Fruit fly (Drosophila melanogaster) whole organism, embryonic: Measurements from ENCODE around the gene ND-18.
A peak's percentile ranks its signal among the peaks of the same experiment; 100 is the strongest.

Source experiments
- Adf1 ChIP-seq: fragments of 200-800 bp; sonication (Bioruptor generic); IDR thresholded peaks from 2 replicates; pipeline ENCODE4 v1.3.6; 2022; ENCODE audit warnings: missing biosample characterization, missing genetic modification characterization
- BtbVII ChIP-seq: fragments of 200-800 bp; sonication (Bioruptor generic); optimal IDR thresholded peaks from 3 replicates; lab custom pipeline; 2017; ENCODE audit warnings: missing biosample characterization, mild to moderate bottlenecking, missing genetic modification characterization
- C15 ChIP-seq: fragments of 200-800 bp; sonication (Bioruptor generic); IDR thresholded peaks from 3 replicates; pipeline ENCODE4 v1.3.6; 2022; ENCODE audit warnings: missing biosample characterization, missing genetic modification characterization
- CG12155 ChIP-seq: fragments of 200-800 bp; sonication (Bioruptor generic); optimal IDR thresholded peaks from 3 replicates; lab custom pipeline; 2016; ENCODE audit warnings: missing biosample characterization, missing genetic modification characterization
- CG1603 ChIP-seq: fragments of 200-800 bp; sonication (Bioruptor generic); optimal IDR thresholded peaks from 2 replicates; lab custom pipeline; 2019; ENCODE audit warnings: missing biosample characterization, mild to moderate bottlenecking, missing genetic modification characterization, moderate library complexity
- CG16813 ChIP-seq: fragments of 200-800 bp; sonication (Bioruptor generic); IDR thresholded peaks from 3 replicates; pipeline ENCODE4 v1.3.6; 2022; ENCODE audit warnings: missing biosample characterization, missing genetic modification characterization; ENCODE audit not compliant: partially characterized antibody
- CG16815 ChIP-seq: fragments of 200-800 bp; sonication (Bioruptor generic); optimal IDR thresholded peaks from 3 replicates; lab custom pipeline; 2017; ENCODE audit warnings: missing biosample characterization, mild to moderate bottlenecking, missing genetic modification characterization
- CG18619 ChIP-seq: fragments of 200-800 bp; sonication (Bioruptor generic); optimal IDR thresholded peaks from 3 replicates; lab custom pipeline; 2017; ENCODE audit warnings: missing biosample characterization, mild to moderate bottlenecking, missing genetic modification characterization
- CG2889 ChIP-seq: fragments of 200-800 bp; sonication (Bioruptor generic); IDR thresholded peaks from 3 replicates; pipeline ENCODE4 v1.3.6; 2022; ENCODE audit warnings: missing biosample characterization, missing genetic modification characterization
- CG3726 ChIP-seq: fragments of 200-800 bp; sonication (Bioruptor generic); IDR thresholded peaks from 3 replicates; pipeline ENCODE4, ENCODE4 v1.3.6; 2022; ENCODE audit warnings: missing biosample characterization, missing genetic modification characterization
- CG3847 ChIP-seq: fragments of 200-800 bp; sonication (Bioruptor generic); IDR thresholded peaks from 2 replicates; pipeline ENCODE4 v1.3.6; 2022; ENCODE audit warnings: missing biosample characterization, missing genetic modification characterization
- CG6175 ChIP-seq: fragments of 200-800 bp; sonication (Bioruptor generic); IDR thresholded peaks from 3 replicates; pipeline ENCODE4 v1.3.6; 2022; ENCODE audit warnings: missing biosample characterization, missing genetic modification characterization
- CG6654 ChIP-seq: fragments of 200-800 bp; sonication (Bioruptor generic); optimal IDR thresholded peaks from 2 replicates; lab custom pipeline; 2017; ENCODE audit warnings: missing biosample characterization, mild to moderate bottlenecking, missing genetic modification characterization
- CG6854 ChIP-seq: fragments of 200-800 bp; sonication (Bioruptor generic); optimal IDR thresholded peaks from 3 replicates; lab custom pipeline; 2017; ENCODE audit warnings: missing biosample characterization, mild to moderate bottlenecking, missing genetic modification characterization
- CG7963 ChIP-seq: fragments of 200-800 bp; sonication (Bioruptor generic); IDR thresholded peaks from 3 replicates; pipeline ENCODE4 v1.3.6; 2022; ENCODE audit warnings: missing biosample characterization, missing genetic modification characterization; ENCODE audit not compliant: partially characterized antibody
- CG7987 ChIP-seq: fragments of 200-800 bp; sonication (Bioruptor generic); optimal IDR thresholded peaks from 2 replicates; lab custom pipeline; 2018; ENCODE audit warnings: missing biosample characterization, mild to moderate bottlenecking, missing genetic modification characterization, moderate library complexity
- CG8359 ChIP-seq: fragments of 200-800 bp; sonication (Bioruptor generic); optimal IDR thresholded peaks from 2 replicates; lab custom pipeline; 2017; ENCODE audit warnings: missing biosample characterization, mild to moderate bottlenecking, missing genetic modification characterization, borderline replicate concordance
- CG8388 ChIP-seq: fragments of 200-800 bp; sonication (Bioruptor generic); optimal IDR thresholded peaks from 2 replicates; lab custom pipeline; 2019; ENCODE audit warnings: missing biosample characterization, mild to moderate bottlenecking, missing genetic modification characterization, moderate library complexity
- CG9437 ChIP-seq: fragments of 200-800 bp; sonication (Bioruptor generic); optimal IDR thresholded peaks from 2 replicates; lab custom pipeline; 2018; ENCODE audit warnings: missing biosample characterization, mild to moderate bottlenecking, missing genetic modification characterization
- CG9876 ChIP-seq: fragments of 200-800 bp; sonication (Bioruptor generic); optimal IDR thresholded peaks from 2 replicates; lab custom pipeline; 2016; ENCODE audit warnings: missing biosample characterization, missing genetic modification characterization
- CHES-1-like ChIP-seq: fragments of 200-800 bp; sonication (Bioruptor generic); optimal IDR thresholded peaks from 2 replicates; lab custom pipeline; 2016; ENCODE audit warnings: missing biosample characterization, missing genetic modification characterization
- Camta ChIP-seq: fragments of 200-800 bp; sonication (Bioruptor generic); optimal IDR thresholded peaks from 2 replicates; lab custom pipeline; 2016; ENCODE audit warnings: missing biosample characterization, missing genetic modification characterization
- Dip3 ChIP-seq: fragments of 200-800 bp; sonication (Bioruptor generic); optimal IDR thresholded peaks from 3 replicates; lab custom pipeline; 2016; ENCODE audit warnings: missing biosample characterization, missing genetic modification characterization
- Fer2 ChIP-seq: fragments of 200-800 bp; sonication (Bioruptor generic); optimal IDR thresholded peaks from 2 replicates; lab custom pipeline; 2018; ENCODE audit warnings: missing biosample characterization, mild to moderate bottlenecking, missing genetic modification characterization, moderate library complexity
- NC2β ChIP-seq: fragments of 200-800 bp; sonication (Bioruptor generic); optimal IDR thresholded peaks from 2 replicates; lab custom pipeline; 2016; ENCODE audit warnings: missing biosample characterization, missing genetic modification characterization
- Neu2 ChIP-seq: fragments of 200-800 bp; sonication (Bioruptor generic); optimal IDR thresholded peaks from 3 replicates; lab custom pipeline; 2016; ENCODE audit warnings: missing biosample characterization, missing genetic modification characterization, borderline replicate concordance
- NfI ChIP-seq: fragments of 200-800 bp; sonication (Bioruptor generic); optimal IDR thresholded peaks from 3 replicates; lab custom pipeline; 2018; ENCODE audit warnings: missing biosample characterization, mild to moderate bottlenecking, missing genetic modification characterization, moderate library complexity
- Ssrp ChIP-seq: fragments of 200-800 bp; sonication (Bioruptor generic); optimal IDR thresholded peaks from 2 replicates; lab custom pipeline; 2018; ENCODE audit warnings: missing biosample characterization, mild to moderate bottlenecking, missing genetic modification characterization, moderate library complexity
- TFAM ChIP-seq: fragments of 200-800 bp; sonication (Bioruptor generic); optimal IDR thresholded peaks from 2 replicates; lab custom pipeline; 2017; ENCODE audit warnings: missing biosample characterization, missing genetic modification characterization, inconsistent platforms
- ap ChIP-seq: fragments of 200-800 bp; sonication (Bioruptor generic); IDR thresholded peaks from 2 replicates; pipeline ENCODE4 v1.3.6; 2022; ENCODE audit warnings: missing biosample characterization, missing genetic modification characterization
- ara ChIP-seq: fragments of 200-800 bp; sonication (Bioruptor generic); IDR thresholded peaks from 2 replicates; pipeline ENCODE4 v1.3.6; 2022; ENCODE audit warnings: missing biosample characterization, missing genetic modification characterization
- br ChIP-seq: fragments of >200 bp; optimal IDR thresholded peaks from 2 replicates; lab custom pipeline; 2017
- cad ChIP-seq: fragments of >200 bp; optimal IDR thresholded peaks from 2 replicates; lab custom pipeline; 2017; ENCODE audit warnings: missing biosample characterization, missing genetic modification characterization
- ci ChIP-seq: fragments of 200-800 bp; sonication (Bioruptor generic); IDR thresholded peaks from 3 replicates; pipeline ENCODE4 v1.3.6; 2022; ENCODE audit warnings: missing biosample characterization, missing genetic modification characterization
- crc ChIP-seq: fragments of 200-800 bp; sonication (Bioruptor generic); optimal IDR thresholded peaks from 2 replicates; lab custom pipeline; 2016; ENCODE audit warnings: missing biosample characterization, missing genetic modification characterization
- dati ChIP-seq: fragments of 200-800 bp; sonication (Bioruptor generic); IDR thresholded peaks from 2 replicates; pipeline ENCODE4 v1.3.6; 2022; ENCODE audit warnings: missing biosample characterization, missing genetic modification characterization
- en ChIP-seq: fragments of 200-800 bp; sonication (Bioruptor generic); optimal IDR thresholded peaks from 2 replicates; lab custom pipeline; 2016; ENCODE audit warnings: missing biosample characterization, missing genetic modification characterization
- ftz-f1 ChIP-seq: fragments of 200-800 bp; sonication (Bioruptor generic); optimal IDR thresholded peaks from 2 replicates; lab custom pipeline; 2016; ENCODE audit warnings: missing biosample characterization, missing genetic modification characterization
- grn ChIP-seq: fragments of 200-800 bp; sonication (Bioruptor generic); optimal IDR thresholded peaks from 3 replicates; lab custom pipeline; 2017; ENCODE audit warnings: missing biosample characterization, missing genetic modification characterization
- onecut ChIP-seq: fragments of 200-800 bp; sonication (Bioruptor generic); IDR thresholded peaks from 2 replicates; pipeline ENCODE4 v1.3.6; 2022; ENCODE audit warnings: missing biosample characterization, missing genetic modification characterization
- pita ChIP-seq: fragments of 200-800 bp; sonication (Bioruptor generic); optimal IDR thresholded peaks from 2 replicates; lab custom pipeline; 2017; ENCODE audit warnings: missing biosample characterization, mild to moderate bottlenecking, missing genetic modification characterization
- pnt ChIP-seq: fragments of 200-800 bp; sonication (Bioruptor generic); optimal IDR thresholded peaks from 3 replicates; lab custom pipeline; 2016; ENCODE audit warnings: missing biosample characterization, missing genetic modification characterization
- salm ChIP-seq: fragments of 200-800 bp; sonication (Bioruptor generic); optimal IDR thresholded peaks from 2 replicates; lab custom pipeline; 2018; ENCODE audit warnings: missing biosample characterization, mild to moderate bottlenecking, missing genetic modification characterization
- schlank ChIP-seq: fragments of 200-800 bp; sonication (Bioruptor generic); optimal IDR thresholded peaks from 2 replicates; lab custom pipeline; 2018; ENCODE audit warnings: missing biosample characterization, mild to moderate bottlenecking, missing genetic modification characterization
- sna ChIP-seq: fragments of 200-800 bp; sonication (Bioruptor generic); IDR thresholded peaks from 2 replicates; pipeline ENCODE4 v1.3.6; 2022; ENCODE audit warnings: missing biosample characterization, missing genetic modification characterization; ENCODE audit not compliant: partially characterized antibody
- sob ChIP-seq: fragments of 200-800 bp; sonication (Bioruptor generic); IDR thresholded peaks from 2 replicates; pipeline ENCODE4 v1.3.6; 2022; ENCODE audit warnings: missing biosample characterization, missing genetic modification characterization
- toy ChIP-seq: fragments of 200-800 bp; sonication (Bioruptor generic); IDR thresholded peaks from 2 replicates; pipeline ENCODE4 v1.3.6; 2022; ENCODE audit warnings: missing biosample characterization, missing genetic modification characterization
- trem ChIP-seq: fragments of 200-800 bp; optimal IDR thresholded peaks from 3 replicates; lab custom pipeline; 2019; ENCODE audit warnings: missing biosample characterization, mild to moderate bottlenecking, missing genetic modification characterization, moderate library complexity
- wdn ChIP-seq: fragments of 200-800 bp; sonication (Bioruptor generic); IDR thresholded peaks from 2 replicates; pipeline ENCODE4 v1.3.6; 2022; ENCODE audit warnings: missing biosample characterization, missing genetic modification characterization
- zf30C ChIP-seq: fragments of 200-800 bp; sonication (Bioruptor generic); optimal IDR thresholded peaks from 3 replicates; lab custom pipeline; 2018; ENCODE audit warnings: missing biosample characterization, mild to moderate bottlenecking, missing genetic modification characterization
- zfh2 ChIP-seq: fragments of 200-800 bp; sonication (Bioruptor generic); optimal IDR thresholded peaks from 2 replicates; lab custom pipeline; 2016; ENCODE audit warnings: missing biosample characterization, missing genetic modification characterization

ND-18 gene

dm6 chrX:19521753-19522383 lies 29.6 kb downstream of the ND-18 start, which contains the start of the genes Idh3a and CoRest (continued):
- TF ChIP-seq CG6175 (no peak), crc (GFP tag; lab: Kevin White, UChicago) (no peak), ara (GFP tag; lab: Robert Waterston, UW) (no peak), CG18619 (GFP tag; lab: Kevin White, UChicago) (no peak), dati (GFP tag; lab: Robert Waterston, UW) (no peak), CG3726 (GFP tag; lab: Robert Waterston, UW) (no peak), en (GFP tag; lab: Kevin White, UChicago) (no peak), CG1603 (tag; lab: Kevin White, UChicago) (peak; percentile 76), CG8388 (GFP tag; lab: Kevin White, UChicago) (no peak), cad (GFP tag; lab: Kevin White, UChicago) (no peak), onecut (GFP tag; lab: Robert Waterston, UW) (peak; percentile 25; the same call in 1 of the 2 replicates), ap (GFP tag; lab: Robert Waterston, UW) (no peak), CG2889 (0 out of 3 replicates have a peak, but pooled peaks have one; percentile 26), sna (GFP tag; lab: Robert Waterston, UW) (peak; percentile 37; the same call in 1 of the 2 replicates), NfI (GFP tag; lab: Kevin White, UChicago) (no peak), CG6654 (GFP tag; lab: Kevin White, UChicago) (no peak), zf30C (no peak), CG7963 (GFP tag; lab: Robert Waterston, UW) (peak; percentile 50; the same call in 1 of the 3 replicates), Neu2 (GFP tag; lab: Kevin White, UChicago) (no peak), CG9437 (no peak), sob (no peak), schlank (tag; lab: Kevin White, UChicago) (no peak), grn (GFP tag; lab: Kevin White, UChicago) (no peak), ftz-f1 (GFP tag; lab: Kevin White, UChicago) (no peak), salm (tag; lab: Kevin White, UChicago) (no peak), C15 (GFP tag; lab: Robert Waterston, UW) (no peak), CG16815 (no peak), ci (GFP tag; lab: Robert Waterston, UW) (no peak), Camta (peak; percentile 15), Adf1 (GFP tag; lab: Robert Waterston, UW) (no peak), CG16813 (GFP tag; lab: Robert Waterston, UW) (peak; percentile 81), pnt (no peak), BtbVII (GFP tag; lab: Kevin White, UChicago) (no peak), CG8359 (GFP tag; lab: Kevin White, UChicago) (no peak), CG6854 (GFP tag; lab: Kevin White, UChicago) (no peak), NC2β (GFP tag; lab: Kevin White, UChicago) (no peak), trem (tag; lab: Kevin White, UChicago) (peak; percentile 34), Dip3 (GFP tag; lab: Kevin White, UChicago) (no peak), wdn (GFP tag; lab: Robert Waterston, UW) (no peak), CG12155 (GFP tag; lab: Kevin White, UChicago) (no peak), pita (GFP tag; lab: Kevin White, UChicago) (no peak), Ssrp (tag; lab: Kevin White, UChicago) (no peak), CG7987 (GFP tag; lab: Kevin White, UChicago) (no peak), br (lab: Kevin White, UChicago) (no peak), zfh2 (GFP tag; lab: Kevin White, UChicago) (peak; percentile 51), TFAM (no peak), CHES-1-like (GFP tag; lab: Kevin White, UChicago) (peak; percentile 24), CG9876 (GFP tag; lab: Kevin White, UChicago) (no peak), Fer2 (tag; lab: Kevin White, UChicago) (no peak), toy (no peak), CG3847 (GFP tag; lab: Robert Waterston, UW) (no peak; the same call in 1 of the 2 replicates)
